Comparison of ENCODE assay signal across 5 worm cellular contexts in the genomic region with DNA sequence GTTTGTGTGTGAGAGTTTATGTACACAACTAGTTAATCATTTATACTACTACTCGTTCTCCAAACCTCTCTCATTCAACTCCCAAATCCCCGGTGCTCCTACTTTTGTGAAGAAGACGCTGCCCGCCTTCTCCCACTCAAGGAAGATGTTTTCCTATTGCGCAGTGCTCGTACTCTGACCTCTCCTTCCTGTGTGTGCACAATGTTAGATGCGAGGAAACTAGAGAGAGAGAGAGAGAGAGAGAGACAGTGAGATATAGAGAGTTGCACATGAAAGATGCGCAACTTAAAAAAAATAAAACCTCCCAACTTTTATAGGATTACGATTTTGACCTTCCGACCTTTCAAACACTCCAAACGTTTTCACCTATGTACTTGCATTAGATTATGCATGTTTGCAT.
TF ChIP-seq lines count a peak whose summit lies in the region.

No protein-coding gene starts in this region.

TF ChIP-seq in whole organism, L1 larva, 84 proteins besides CTCF, POLR2A, EP300 and RAD21 (continues in another document):
- no peak for TF ChIP-seq nhr-47 (tag; optimal IDR thresholded peaks at IDR 0.05; lab: Kevin White, UChicago)
- TF ChIP-seq vab-15 (tag; optimal IDR thresholded peaks at IDR 0.05; lab: Kevin White, UChicago) = no peak
- TF ChIP-seq nhr-71 (tag; optimal IDR thresholded peaks at IDR 0.05; lab: Kevin White, UChicago) = peak; percentile 53
- peak; percentile 87 for TF ChIP-seq lin-14 (GFP tag; optimal IDR thresholded peaks at IDR 0.05; lab: Kevin White, UChicago)
- no peak for TF ChIP-seq nhr-28 (tag; optimal IDR thresholded peaks at IDR 0.05; lab: Kevin White, UChicago)
- TF ChIP-seq unc-98 (GFP tag; IDR thresholded peaks at IDR 0.05; lab: Robert Waterston, UW) = no peak
- no peak for TF ChIP-seq nhr-76 (tag; optimal IDR thresholded peaks at IDR 0.05; lab: Kevin White, UChicago)
- peak; percentile 2 for TF ChIP-seq fkh-8 (tag; optimal IDR thresholded peaks at IDR 0.05; lab: Kevin White, UChicago)
- peak; percentile 6 for TF ChIP-seq unc-86 (tag; optimal IDR thresholded peaks at IDR 0.05; lab: Kevin White, UChicago)
- TF ChIP-seq lin-13 (GFP tag; optimal IDR thresholded peaks at IDR 0.05; lab: Kevin White, UChicago) = no peak
- TF ChIP-seq nhr-85 (tag; lab: Kevin White, UChicago) = no peak
- TF ChIP-seq dpl-1 (GFP tag; optimal IDR thresholded peaks at IDR 0.05; lab: Kevin White, UChicago) = no peak
- TF ChIP-seq ztf-11 (tag; optimal IDR thresholded peaks at IDR 0.05; lab: Kevin White, UChicago) = no peak
- TF ChIP-seq sup-37 (GFP tag; optimal IDR thresholded peaks at IDR 0.05; lab: Kevin White, UChicago) = peak; percentile 12
- no peak for TF ChIP-seq C16A3.4 (tag; optimal IDR thresholded peaks at IDR 0.05; lab: Kevin White, UChicago)
- peak; percentile 80 for TF ChIP-seq fkh-10 (GFP tag; optimal IDR thresholded peaks at IDR 0.05; lab: Kevin White, UChicago)
- TF ChIP-seq skn-1 (tag; optimal IDR thresholded peaks at IDR 0.05; lab: Kevin White, UChicago) = peak; percentile 8
- peak; percentile 53 for TF ChIP-seq tbx-2 (tag; optimal IDR thresholded peaks at IDR 0.05; lab: Kevin White, UChicago)

TF ChIP-seq in whole organism, L3 larva, 47 proteins besides CTCF, POLR2A, EP300 and RAD21:
- TF ChIP-seq unc-39 (tag; optimal IDR thresholded peaks at IDR 0.05; lab: Kevin White, UChicago) (no peak), pha-4 (tag; optimal IDR thresholded peaks at IDR 0.05; lab: Kevin White, UChicago) (peak; percentile 52), fkh-10 (GFP tag; optimal IDR thresholded peaks at IDR 0.05; lab: Kevin White, UChicago) (peak; percentile 13), egl-27 (tag; optimal IDR thresholded peaks at IDR 0.05; lab: Kevin White, UChicago) (no peak), ceh-9 (tag; optimal IDR thresholded peaks at IDR 0.05; lab: Kevin White, UChicago) (no peak), lin-39 (tag; optimal IDR thresholded peaks at IDR 0.05; lab: Kevin White, UChicago) (peak; percentile 72), nfya-1 (tag; optimal IDR thresholded peaks at IDR 0.05; lab: Kevin White, UChicago; ENCODE audit: insufficient read depth) (peak; percentile 30), unc-62 (GFP tag; optimal IDR thresholded peaks at IDR 0.05; lab: Kevin White, UChicago) (no peak), nhr-67 (tag; optimal IDR thresholded peaks at IDR 0.05; lab: Kevin White, UChicago) (no peak)

TF ChIP-seq in whole organism, early embryonic, 17 proteins besides CTCF, POLR2A, EP300 and RAD21:
- TF ChIP-seq hmg-4 (GFP tag; optimal IDR thresholded peaks at IDR 0.05; lab: Kevin White, UChicago) (peak; percentile 33), F13C5.2 (tag; optimal IDR thresholded peaks at IDR 0.05; lab: Kevin White, UChicago) (no peak)

TF ChIP-seq in whole organism, midembryonic, 9 proteins besides CTCF, POLR2A, EP300 and RAD21:
- TF ChIP-seq T22C8.4 (GFP tag; IDR thresholded peaks at IDR 0.05; lab: Robert Waterston, UW) (no peak), ref-1 (GFP tag; conservative IDR thresholded peaks at IDR 0.05; lab: Robert Waterston, UW) (no peak), med-1 (GFP tag; optimal IDR thresholded peaks at IDR 0.05; lab: Kevin White, UChicago; ENCODE audit: insufficient read depth) (no peak), tab-1 (GFP tag; IDR thresholded peaks at IDR 0.05; lab: Robert Waterston, UW) (no peak), flt-1 (GFP tag; IDR thresholded peaks at IDR 0.05; lab: Robert Waterston, UW) (no peak), ztf-23 (GFP tag; IDR thresholded peaks at IDR 0.05; lab: Robert Waterston, UW) (no peak), cog-1 (tag; optimal IDR thresholded peaks at IDR 0.05; lab: Kevin White, UChicago) (peak; percentile 35)

TF ChIP-seq in whole organism, young adult, 124 proteins besides CTCF, POLR2A, EP300 and RAD21:
- TF ChIP-seq ceh-27 (GFP tag; optimal IDR thresholded peaks at IDR 0.05; lab: Kevin White, UChicago) (peak; percentile 15), hmg-1.2 (GFP tag; IDR thresholded peaks at IDR 0.05; lab: Robert Waterston, UW) (peak; percentile 33; the same call in 1 of the 2 replicates), snpc-1.1 (tag; optimal IDR thresholded peaks at IDR 0.05; lab: Kevin White, UChicago; ENCODE audit: insufficient read depth) (no peak)
